Worm (Caenorhabditis elegans) whole organism, late embryonic: ENCODE data around the gene F46C5.2.

ENCODE experiments used
- T23F11.4 ChIP-seq: fragments of 200-800 bp; sonication (Bioruptor generic); optimal IDR thresholded peaks from 2 replicates; lab custom pipeline; 2018; ENCODE audit warnings: mild to moderate bottlenecking, missing genetic modification characterization, missing compliant biosample characterization
- ama-1 ChIP-seq: fragments of 150-350 bp; optimal IDR thresholded peaks from 2 replicates; lab custom pipeline; 2014
- ceh-48 ChIP-seq: sonication (generic microtip); optimal IDR thresholded peaks from 2 replicates; lab custom pipeline; 2016; ENCODE audit warnings: missing genetic modification characterization, inconsistent platforms, missing compliant biosample characterization
- fkh-10 ChIP-seq: fragments of 150-350 bp; optimal IDR thresholded peaks from 2 replicates; lab custom pipeline; 2014; ENCODE audit warnings: missing biosample characterization, missing genetic modification reagents, missing genetic modification characterization
- hlh-13 ChIP-seq: fragments of 200-800 bp; sonication (Bioruptor generic); optimal IDR thresholded peaks from 2 replicates; lab custom pipeline; 2018; ENCODE audit warnings: mild to moderate bottlenecking, missing genetic modification characterization, missing compliant biosample characterization
- nhr-11 ChIP-seq: fragments of 150-350 bp; optimal IDR thresholded peaks from 2 replicates; lab custom pipeline; 2014; ENCODE audit warnings: missing biosample characterization, missing genetic modification characterization
- odd-2 ChIP-seq: sonication (generic microtip); optimal IDR thresholded peaks from 2 replicates; lab custom pipeline; 2017; ENCODE audit warnings: antibody characterized with exemption, mild to moderate bottlenecking, missing genetic modification characterization, missing compliant biosample characterization
- ztf-16 ChIP-seq: sonication (generic microtip); optimal IDR thresholded peaks from 2 replicates; lab custom pipeline; 2017; ENCODE audit warnings: missing genetic modification characterization, missing compliant biosample characterization

DNA sequence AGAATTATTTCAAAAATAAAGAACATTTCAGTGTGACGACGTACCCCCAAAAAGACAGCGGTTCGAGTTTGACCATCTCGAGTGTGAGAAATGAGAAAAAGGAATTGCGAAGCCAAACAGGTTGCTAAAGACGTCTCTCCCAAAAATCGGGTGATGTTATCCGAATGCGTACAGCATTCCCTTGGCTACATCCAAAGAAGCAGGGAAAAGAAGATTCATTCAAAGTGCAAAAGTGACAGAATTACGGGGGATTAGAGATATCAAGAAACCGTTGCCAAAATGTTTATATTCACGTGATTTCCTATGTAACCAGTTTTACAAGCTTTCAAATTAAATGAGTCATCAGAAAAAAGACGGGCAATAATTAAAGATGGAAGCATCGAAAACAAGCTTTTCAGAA, 24.9 kb upstream of the F46C5.2 start:
- TF ChIP-seq nhr-11 = no peak
- TF ChIP-seq fkh-10 (GFP tag; lab: Kevin White, UChicago) = no peak
- no peak for TF ChIP-seq ceh-48 (tag; lab: Kevin White, UChicago)
- TF ChIP-seq odd-2 (tag; lab: Kevin White, UChicago) = no peak
- no peak for TF ChIP-seq ama-1
- no peak for TF ChIP-seq ztf-16 (tag; lab: Kevin White, UChicago)
- no peak for TF ChIP-seq T23F11.4 (GFP tag; lab: Kevin White, UChicago)
- no peak for TF ChIP-seq hlh-13 (GFP tag; lab: Kevin White, UChicago)
